Fruit fly (Drosophila melanogaster) whole organism, embryonic: ENCODE data around the gene cnir.

ENCODE experiments used
- Adf1 ChIP-seq: fragments of 200-800 bp; sonication (Bioruptor generic); IDR thresholded peaks from 2 replicates; pipeline ENCODE4 v1.3.6; 2022; ENCODE audit warnings: missing biosample characterization, missing genetic modification characterization
- Awh ChIP-seq: fragments of 200-800 bp; sonication (Bioruptor generic); IDR thresholded peaks from 2 replicates; pipeline ENCODE4, ENCODE4 v1.3.6; 2022; ENCODE audit warnings: missing biosample characterization, missing genetic modification characterization
- BtbVII ChIP-seq: fragments of 200-800 bp; sonication (Bioruptor generic); optimal IDR thresholded peaks from 3 replicates; lab custom pipeline; 2017; ENCODE audit warnings: missing biosample characterization, mild to moderate bottlenecking, missing genetic modification characterization
- CG10274 ChIP-seq: fragments of 200-800 bp; sonication (Bioruptor generic); optimal IDR thresholded peaks from 3 replicates; lab custom pipeline; 2017; ENCODE audit warnings: missing biosample characterization, mild to moderate bottlenecking, missing genetic modification characterization
- CG10565 ChIP-seq: fragments of 200-800 bp; sonication (Bioruptor generic); optimal IDR thresholded peaks from 3 replicates; lab custom pipeline; 2016; ENCODE audit warnings: missing biosample characterization, mild to moderate bottlenecking, missing genetic modification characterization
- CG11093 ChIP-seq: fragments of 200-800 bp; sonication (Bioruptor generic); IDR thresholded peaks from 3 replicates; pipeline ENCODE4 v1.3.6; 2022; ENCODE audit warnings: missing biosample characterization, missing genetic modification characterization
- CG11398 ChIP-seq: fragments of 200-800 bp; sonication (Bioruptor generic); optimal IDR thresholded peaks from 2 replicates; lab custom pipeline; 2016; ENCODE audit warnings: missing biosample characterization, missing genetic modification characterization
- CG11695 ChIP-seq: fragments of 200-800 bp; sonication (Bioruptor generic); IDR thresholded peaks from 3 replicates; pipeline ENCODE4 v1.3.6; 2022; ENCODE audit warnings: missing biosample characterization, missing genetic modification characterization
- CG17829 ChIP-seq: fragments of 200-800 bp; optimal IDR thresholded peaks from 2 replicates; lab custom pipeline; 2019; ENCODE audit warnings: missing biosample characterization, mild to moderate bottlenecking, missing genetic modification characterization, moderate library complexity
- CG18476 ChIP-seq: fragments of 200-800 bp; sonication (Bioruptor generic); optimal IDR thresholded peaks from 2 replicates; lab custom pipeline; 2016; ENCODE audit warnings: missing biosample characterization, mild to moderate bottlenecking, missing genetic modification characterization
- CG30403 ChIP-seq: fragments of 200-800 bp; sonication (Bioruptor generic); optimal IDR thresholded peaks from 3 replicates; lab custom pipeline; 2016; ENCODE audit warnings: missing biosample characterization, missing genetic modification characterization
- CG4360 ChIP-seq: fragments of 200-800 bp; sonication (Bioruptor generic); IDR thresholded peaks from 2 replicates; pipeline ENCODE4 v1.3.6; 2022; ENCODE audit warnings: missing biosample characterization, missing genetic modification characterization
- CG4617 ChIP-seq: fragments of 200-800 bp; sonication (Bioruptor generic); optimal IDR thresholded peaks from 3 replicates; lab custom pipeline; 2016; ENCODE audit warnings: missing biosample characterization, missing genetic modification characterization, borderline replicate concordance
- CG6654 ChIP-seq: fragments of 200-800 bp; sonication (Bioruptor generic); optimal IDR thresholded peaks from 2 replicates; lab custom pipeline; 2017; ENCODE audit warnings: missing biosample characterization, mild to moderate bottlenecking, missing genetic modification characterization
- CG6813 ChIP-seq: fragments of 200-800 bp; sonication (Bioruptor generic); optimal IDR thresholded peaks from 2 replicates; lab custom pipeline; 2017; ENCODE audit warnings: missing biosample characterization, missing genetic modification characterization, mild to moderate bottlenecking, moderate library complexity, missing genetic modification reagents
- CG7357 ChIP-seq: fragments of 200-800 bp; sonication (Bioruptor generic); IDR thresholded peaks from 3 replicates; pipeline ENCODE4 v1.3.6; 2022; ENCODE audit warnings: missing biosample characterization, missing genetic modification characterization
- CG7839 ChIP-seq: fragments of 200-800 bp; sonication (Bioruptor generic); optimal IDR thresholded peaks from 3 replicates; lab custom pipeline; 2018; ENCODE audit warnings: missing biosample characterization, mild to moderate bottlenecking, missing genetic modification characterization, moderate library complexity
- CG8478 ChIP-seq: fragments of >200 bp; optimal IDR thresholded peaks from 2 replicates; lab custom pipeline; 2018
- CG8924 ChIP-seq: fragments of 200-800 bp; optimal IDR thresholded peaks from 3 replicates; lab custom pipeline; 2019; ENCODE audit warnings: missing biosample characterization, mild to moderate bottlenecking, missing genetic modification characterization, moderate library complexity
- CG9215 ChIP-seq: fragments of 200-800 bp; sonication (Bioruptor generic); IDR thresholded peaks from 2 replicates; pipeline ENCODE4 v1.3.6; 2022; ENCODE audit warnings: missing biosample characterization, missing genetic modification characterization
- CG9876 ChIP-seq: fragments of 200-800 bp; sonication (Bioruptor generic); optimal IDR thresholded peaks from 2 replicates; lab custom pipeline; 2016; ENCODE audit warnings: missing biosample characterization, missing genetic modification characterization
- D ChIP-seq, 2 experiments: fragments of 200-800 bp in 1 of 2; fragments of >200 bp in 1 of 2; sonication (Bioruptor generic) in 1 of 2; optimal IDR thresholded peaks; 2 replicates in 1 of 2; 3 replicates in 1 of 2; lab custom pipeline; 2017; ENCODE audit warnings: mild to moderate bottlenecking in 1 of 2, missing biosample characterization in 1 of 2, missing genetic modification characterization in 1 of 2, missing genetic modification reagents in 1 of 2
- Dbx ChIP-seq: fragments of 200-800 bp; sonication (Bioruptor generic); IDR thresholded peaks from 3 replicates; pipeline ENCODE4 v1.3.6; 2022; ENCODE audit warnings: missing biosample characterization, missing genetic modification characterization
- H15 ChIP-seq: fragments of 200-800 bp; sonication (Bioruptor generic); IDR thresholded peaks from 3 replicates; pipeline ENCODE4 v1.3.6; 2022; ENCODE audit warnings: missing biosample characterization, missing genetic modification characterization
- HLH4C ChIP-seq: fragments of 200-800 bp; sonication (Bioruptor generic); IDR thresholded peaks from 3 replicates; pipeline ENCODE4 v1.3.6; 2022; ENCODE audit warnings: missing biosample characterization, missing genetic modification characterization; ENCODE audit not compliant: partially characterized antibody
- Hey ChIP-seq: fragments of 200-800 bp; sonication (Bioruptor generic); optimal IDR thresholded peaks from 3 replicates; lab custom pipeline; 2018; ENCODE audit warnings: missing biosample characterization, mild to moderate bottlenecking, missing genetic modification characterization
- MESR4 ChIP-seq: fragments of 200-800 bp; sonication (Bioruptor generic); optimal IDR thresholded peaks from 2 replicates; lab custom pipeline; 2018; ENCODE audit warnings: missing biosample characterization, mild to moderate bottlenecking, missing genetic modification characterization, moderate library complexity
- Max ChIP-seq: fragments of 200-800 bp; sonication (Bioruptor generic); optimal IDR thresholded peaks from 2 replicates; lab custom pipeline; 2016; ENCODE audit warnings: missing biosample characterization, mild to moderate bottlenecking, missing genetic modification characterization
- Med ChIP-seq: fragments of 200-800 bp; sonication (Bioruptor generic); peaks from one replicate; lab custom pipeline; 2016; ENCODE audit warnings: missing biosample characterization, missing genetic modification characterization, mild to moderate bottlenecking, inconsistent platforms, moderate library complexity
- NFAT ChIP-seq: fragments of 200-800 bp; sonication (Bioruptor generic); IDR thresholded peaks from 2 replicates; pipeline ENCODE4 v1.3.6; 2022; ENCODE audit warnings: missing biosample characterization, missing genetic modification characterization
- Sox100B ChIP-seq: fragments of 200-800 bp; sonication (Bioruptor generic); optimal IDR thresholded peaks from 3 replicates; lab custom pipeline; 2018; ENCODE audit warnings: missing biosample characterization, mild to moderate bottlenecking, missing genetic modification characterization
- Trl ChIP-seq, 3 experiments: fragments of >200 bp in 2 of 3; fragments of 200-800 bp in 1 of 3; sonication (Bioruptor generic) in 1 of 3; optimal IDR thresholded peaks; 2 replicates in 1 of 3; 3 replicates in 2 of 3; lab custom pipeline; 2016 to 2017; ENCODE audit warnings: missing biosample characterization in 1 of 3, missing genetic modification characterization in 1 of 3
- ac ChIP-seq: fragments of 200-800 bp; sonication (Bioruptor generic); optimal IDR thresholded peaks from 3 replicates; lab custom pipeline; 2017; ENCODE audit warnings: missing biosample characterization, mild to moderate bottlenecking, missing genetic modification characterization
- caup ChIP-seq: fragments of 200-800 bp; sonication (Bioruptor generic); optimal IDR thresholded peaks from 3 replicates; lab custom pipeline; 2017; ENCODE audit warnings: missing biosample characterization, mild to moderate bottlenecking, missing genetic modification characterization, moderate library complexity; ENCODE audit not compliant: severe bottlenecking
- cg ChIP-seq: fragments of 200-800 bp; sonication (Bioruptor generic); optimal IDR thresholded peaks from 3 replicates; lab custom pipeline; 2019; ENCODE audit warnings: missing biosample characterization, mild to moderate bottlenecking, missing genetic modification characterization, moderate library complexity
- chinmo ChIP-seq: fragments of 200-800 bp; sonication (Bioruptor generic); IDR thresholded peaks from 4 replicates; pipeline ENCODE4 v1.3.6; 2022; ENCODE audit warnings: missing biosample characterization, missing genetic modification characterization; ENCODE audit not compliant: partially characterized antibody
- fd64A ChIP-seq: fragments of 200-800 bp; sonication (Bioruptor generic); optimal IDR thresholded peaks from 3 replicates; lab custom pipeline; 2018; ENCODE audit warnings: missing biosample characterization, mild to moderate bottlenecking, missing genetic modification characterization
- hkb ChIP-seq, 2 experiments: fragments of 200-800 bp in 1 of 2; fragments of >200 bp in 1 of 2; sonication (Bioruptor generic) in 1 of 2; IDR thresholded peaks in 1 of 2; optimal IDR thresholded peaks in 1 of 2; 2 replicates each; pipeline versions ENCODE4 v1.3.6 to Lab custom; 2017 to 2022; ENCODE audit warnings: missing biosample characterization in 1 of 2, missing genetic modification characterization in 1 of 2
- hth ChIP-seq: fragments of >200 bp; optimal IDR thresholded peaks from 2 replicates; lab custom pipeline; 2017; ENCODE audit warnings: inconsistent platforms
- jing ChIP-seq: fragments of 200-800 bp; sonication (Bioruptor generic); optimal IDR thresholded peaks from 2 replicates; lab custom pipeline; 2018; ENCODE audit warnings: missing biosample characterization, mild to moderate bottlenecking, missing genetic modification characterization
- mld ChIP-seq: fragments of 200-800 bp; sonication (Bioruptor generic); IDR thresholded peaks from 3 replicates; pipeline ENCODE4 v1.3.6; 2022; ENCODE audit warnings: missing biosample characterization, missing genetic modification characterization; ENCODE audit not compliant: partially characterized antibody
- scrt ChIP-seq: fragments of 200-800 bp; sonication (Bioruptor generic); optimal IDR thresholded peaks from 2 replicates; lab custom pipeline; 2018; ENCODE audit warnings: missing biosample characterization, mild to moderate bottlenecking, missing genetic modification characterization, moderate library complexity
- slbo ChIP-seq: fragments of 200-800 bp; sonication (Bioruptor generic); IDR thresholded peaks from 2 replicates; pipeline ENCODE4 v1.3.6; 2022; ENCODE audit warnings: missing biosample characterization, missing genetic modification characterization
- sr ChIP-seq: fragments of 200-800 bp; sonication (Bioruptor generic); IDR thresholded peaks from 3 replicates; pipeline ENCODE4 v1.3.6; 2022; ENCODE audit warnings: missing biosample characterization, missing genetic modification characterization
- sug ChIP-seq: fragments of 200-800 bp; optimal IDR thresholded peaks from 2 replicates; lab custom pipeline; 2019; ENCODE audit warnings: missing biosample characterization, mild to moderate bottlenecking, missing genetic modification characterization, moderate library complexity
- toy ChIP-seq: fragments of 200-800 bp; sonication (Bioruptor generic); IDR thresholded peaks from 2 replicates; pipeline ENCODE4 v1.3.6; 2022; ENCODE audit warnings: missing biosample characterization, missing genetic modification characterization
- tup ChIP-seq: fragments of 200-800 bp; sonication (Bioruptor generic); optimal IDR thresholded peaks from 2 replicates; lab custom pipeline; 2016; ENCODE audit warnings: missing biosample characterization, mild to moderate bottlenecking, missing genetic modification characterization, moderate library complexity
- zen2 ChIP-seq: fragments of 200-800 bp; sonication (Bioruptor generic); IDR thresholded peaks from 3 replicates; pipeline ENCODE4 v1.3.6; 2022; ENCODE audit warnings: missing biosample characterization, missing genetic modification characterization; ENCODE audit not compliant: partially characterized antibody

Gene cnir

DNA sequence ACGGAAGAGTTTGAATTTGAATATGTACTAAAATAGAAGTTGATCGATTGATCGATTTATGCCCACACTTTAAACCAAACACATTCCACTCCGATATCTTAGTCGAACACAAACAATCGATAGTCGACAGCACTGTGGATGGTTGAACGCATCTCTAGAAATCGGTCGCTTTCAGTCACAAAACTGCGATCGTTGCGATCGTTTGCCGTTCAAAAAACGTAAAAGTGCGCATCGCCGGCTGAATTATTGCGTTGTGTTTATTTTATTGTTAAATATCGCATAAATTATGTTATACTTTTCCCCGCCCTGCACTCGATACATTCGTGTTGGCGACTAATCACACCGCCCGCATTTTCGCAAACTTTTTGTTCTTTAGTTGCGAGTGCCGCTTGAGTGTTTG is 40.5 kb downstream of the cnir start, which contains the start of gene Ccdc85 (continued):
- TF ChIP-seq CG17829 (tag; lab: Kevin White, UChicago) (peak; percentile 44), H15 (GFP tag; lab: Robert Waterston, UW) (no peak), Sox100B (GFP tag; lab: Kevin White, UChicago) (no peak), CG6654 (GFP tag; lab: Kevin White, UChicago) (no peak), CG11398 (no peak), CG9215 (GFP tag; lab: Robert Waterston, UW) (no peak), CG7839 (no peak), zen2 (GFP tag; lab: Robert Waterston, UW) (peak; percentile 98), CG9876 (GFP tag; lab: Kevin White, UChicago) (no peak), Adf1 (no peak), sr (GFP tag; lab: Robert Waterston, UW) (0 out of 3 replicates have a peak, but pooled peaks have one; percentile 18), CG4617 (GFP tag; lab: Kevin White, UChicago) (no peak), CG11695 (no peak), tup (GFP tag; lab: Kevin White, UChicago) (no peak), fd64A (GFP tag; lab: Kevin White, UChicago) (no peak), Hey (tag; lab: Kevin White, UChicago) (no peak), BtbVII (GFP tag; lab: Kevin White, UChicago) (peak; percentile 15), HLH4C (peak; percentile 99), CG18476 (GFP tag; lab: Kevin White, UChicago) (no peak), CG10565 (no peak)

DNA sequence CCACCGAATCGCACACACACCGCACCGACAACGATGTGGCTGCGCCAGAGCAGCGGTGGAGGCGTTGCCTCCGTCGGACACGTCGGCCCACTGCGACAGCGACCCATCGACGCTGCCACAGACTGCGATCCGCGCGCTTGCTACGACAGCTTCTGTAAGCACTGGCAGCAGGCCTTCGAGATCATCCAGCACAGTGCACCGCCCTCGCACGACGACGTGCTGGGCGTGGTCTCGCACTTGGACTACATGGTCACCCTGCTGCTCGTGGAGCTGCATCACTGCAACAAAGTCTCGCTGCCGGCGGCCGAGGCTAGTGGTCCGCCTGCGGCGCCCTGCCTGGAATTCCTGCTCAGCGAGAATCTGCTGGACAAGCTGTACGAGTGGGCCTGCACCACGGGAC is 45.9 kb downstream of the cnir start:
- peak; percentile 82 for TF ChIP-seq CG8478 (lab: Kevin White, UChicago)
- TF ChIP-seq CG11093 (GFP tag; lab: Robert Waterston, UW) = 0 out of 3 replicates have a peak, but pooled peaks have one; percentile 21
- TF ChIP-seq hth (lab: Kevin White, UChicago) = no peak
- TF ChIP-seq CG7357 (GFP tag; lab: Robert Waterston, UW) = 0 out of 3 replicates have a peak, but pooled peaks have one; percentile 15
- no peak for TF ChIP-seq jing (GFP tag; lab: Kevin White, UChicago)
- TF ChIP-seq CG8924 (tag; lab: Kevin White, UChicago) = no peak
- TF ChIP-seq Dbx (GFP tag; lab: Robert Waterston, UW) = peak; percentile 22; the same call in 1 of the 3 replicates
- TF ChIP-seq scrt (GFP tag; lab: Kevin White, UChicago) = no peak
- peak; percentile 52; the same call in 1 of the 2 replicates for TF ChIP-seq Awh (GFP tag; lab: Robert Waterston, UW)
- no peak for TF ChIP-seq CG30403 (GFP tag; lab: Kevin White, UChicago)
- TF ChIP-seq NFAT = no peak
- peak; percentile 44 for TF ChIP-seq Med (GFP tag; lab: Kevin White, UChicago)
- TF ChIP-seq toy = 0 out of 2 replicates have a peak, but pooled peaks have one; percentile 20
- no peak for TF ChIP-seq ac (GFP tag; lab: Kevin White, UChicago)
- TF ChIP-seq MESR4 (GFP tag; lab: Kevin White, UChicago) = no peak
- no peak for TF ChIP-seq slbo (GFP tag; lab: Robert Waterston, UW)

DNA sequence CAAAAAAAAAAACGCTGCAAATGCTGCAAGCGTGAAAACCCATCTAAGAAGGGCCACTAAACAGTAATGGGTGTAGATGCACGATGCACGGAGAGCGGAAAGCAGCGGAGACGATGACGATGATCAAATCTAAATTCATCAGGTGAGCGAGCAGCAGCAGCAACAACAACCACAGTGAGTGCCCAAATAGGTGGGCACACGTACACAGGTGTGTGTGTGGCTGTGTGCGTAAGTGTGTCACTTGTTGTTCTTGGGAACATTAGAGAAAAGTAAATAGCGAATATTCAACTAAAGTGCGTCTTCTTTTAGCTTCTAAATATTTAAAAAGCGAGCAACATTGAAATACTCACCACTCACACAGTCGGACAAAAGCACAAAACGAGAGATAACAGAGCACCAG is 46.4 kb downstream of the cnir start:
- TF ChIP-seq Max (no peak), caup (GFP tag; lab: Kevin White, UChicago) (no peak), CG10274 (GFP tag; lab: Kevin White, UChicago) (no peak), Hey (tag; lab: Kevin White, UChicago) (peak; percentile 83), chinmo (GFP tag; lab: Robert Waterston, UW) (peak; percentile 14; the same call in 1 of the 4 replicates), Trl (optimal IDR thresholded peaks at IDR 0.05; lab: Kevin White, UChicago) (peak in 1 of 2 experiments; percentile 24), Trl (GFP tag; optimal IDR thresholded peaks at IDR 0.05; lab: Kevin White, UChicago) (no peak), hkb (optimal IDR thresholded peaks at IDR 0.05; lab: Kevin White, UChicago) (no peak), hkb (GFP tag; IDR thresholded peaks at IDR 0.05; lab: Robert Waterston, UW) (peak; percentile 35; the same call in 1 of the 2 replicates), MESR4 (GFP tag; lab: Kevin White, UChicago) (peak; percentile 30), CG6813 (GFP tag; lab: Kevin White, UChicago) (peak; percentile 10), CG4360 (GFP tag; lab: Robert Waterston, UW) (peak; percentile 93), D (optimal IDR thresholded peaks at IDR 0.05; lab: Kevin White, UChicago) (no peak), D (GFP tag; optimal IDR thresholded peaks at IDR 0.05; lab: Kevin White, UChicago) (no peak), mld (0 out of 3 replicates have a peak, but pooled peaks have one; percentile 7), cg (GFP tag; lab: Kevin White, UChicago) (peak; percentile 82), sug (tag; lab: Kevin White, UChicago) (peak; percentile 13)
